Worm (Caenorhabditis elegans): ENCODE data around the gene T24F1.4.
A peak's percentile ranks its signal among the peaks of the same experiment; 100 is the strongest.

DNA sequence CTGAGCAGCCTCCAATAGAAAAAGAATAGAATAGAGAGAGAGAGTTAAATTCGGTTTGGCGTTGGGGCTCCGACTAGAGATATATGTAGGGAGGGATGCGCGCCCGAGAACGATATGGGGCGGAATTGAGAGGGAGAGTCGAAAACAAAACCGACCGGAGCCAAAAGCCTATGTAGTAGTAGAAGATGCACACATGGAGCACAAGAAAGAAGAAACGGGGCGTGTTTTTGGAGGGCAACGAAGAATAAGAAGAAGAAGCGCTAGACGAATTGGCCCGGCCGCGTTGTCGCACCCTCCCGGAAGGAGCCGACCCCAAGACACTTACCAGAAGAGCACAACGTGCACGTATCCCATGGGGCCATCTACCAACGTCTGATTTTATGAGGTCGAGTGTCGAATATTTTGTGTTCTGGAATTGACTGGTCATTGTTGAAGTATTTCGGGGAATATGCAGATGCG is 15.0 kb upstream of the T24F1.4 start, which contains the start of gene tag-180:
- TF ChIP-seq aly-2 (tag; optimal IDR thresholded peaks at IDR 0.05) (no peak), unc-130 (tag; optimal IDR thresholded peaks at IDR 0.05) (no peak), snpc-4 (tag; optimal IDR thresholded peaks at IDR 0.05) (no peak), ceh-82 (tag; optimal IDR thresholded peaks at IDR 0.05) (peak in 1 of 3 experiments; percentile 1), zip-4 (GFP tag; optimal IDR thresholded peaks at IDR 0.05) (no peak), nhr-77 (tag; optimal IDR thresholded peaks at IDR 0.05) (no peak), lsy-2 (tag; optimal IDR thresholded peaks at IDR 0.05) (no peak)
